Fruit fly (Drosophila melanogaster) ovary, adult (tissue): Measurements from ENCODE around the gene Shab.

Experiments used
- CG17801 ChIP-seq: fragments of 200-800 bp; optimal IDR thresholded peaks from 2 replicates; lab custom pipeline; 2019; ENCODE audit warnings: missing biosample characterization, mild to moderate bottlenecking, missing genetic modification characterization, moderate library complexity; ENCODE audit not compliant: partially characterized antibody

Gene Shab

DNA sequence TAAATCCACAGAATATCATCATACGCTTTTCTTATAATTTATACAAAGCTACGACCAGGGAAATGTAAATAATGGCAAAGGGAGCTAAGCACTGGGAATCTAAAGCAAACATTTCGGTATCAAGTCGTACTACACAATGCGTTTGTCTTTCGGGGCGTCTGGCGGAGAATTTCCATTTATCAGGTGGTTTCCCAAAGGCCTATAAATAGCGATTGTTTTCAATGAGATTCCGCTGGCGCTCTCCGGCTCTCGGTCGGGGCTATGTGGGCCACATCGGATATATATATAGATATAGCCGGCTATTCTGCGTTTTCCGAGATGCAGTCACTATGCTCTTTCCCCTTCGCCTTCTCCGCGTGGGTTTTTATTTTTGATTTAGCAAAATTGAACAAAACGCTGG, 11.6 kb downstream of the Shab start:
- no peak for TF ChIP-seq CG17801 (GFP tag; lab: Kevin White, UChicago)

DNA sequence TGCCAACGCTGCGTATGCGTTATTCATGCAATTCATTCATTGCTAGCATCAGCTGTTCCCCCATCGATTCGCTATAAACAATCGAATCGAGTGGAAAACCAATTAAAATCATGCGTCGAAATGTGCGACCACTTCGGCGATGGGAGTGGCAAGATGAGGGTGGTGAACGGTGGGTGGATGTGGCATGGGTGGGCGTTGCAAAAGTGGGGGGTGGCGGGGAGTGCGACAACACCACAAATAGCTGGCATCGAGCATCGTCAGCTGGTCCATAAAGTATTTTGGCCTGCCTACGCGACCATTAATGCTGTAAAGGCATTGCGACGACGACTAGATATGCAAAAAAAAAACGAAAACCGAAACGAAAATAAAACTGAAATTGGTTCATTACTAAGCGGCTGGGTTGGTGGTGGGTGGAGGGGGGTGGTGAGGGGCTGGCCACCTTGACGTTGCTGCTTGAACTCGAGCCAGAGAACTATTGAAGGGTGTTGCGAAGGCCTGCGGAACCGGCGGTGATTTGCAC, 14.8 kb downstream of the Shab start:
- TF ChIP-seq CG17801 (GFP tag; lab: Kevin White, UChicago) = no peak

DNA sequence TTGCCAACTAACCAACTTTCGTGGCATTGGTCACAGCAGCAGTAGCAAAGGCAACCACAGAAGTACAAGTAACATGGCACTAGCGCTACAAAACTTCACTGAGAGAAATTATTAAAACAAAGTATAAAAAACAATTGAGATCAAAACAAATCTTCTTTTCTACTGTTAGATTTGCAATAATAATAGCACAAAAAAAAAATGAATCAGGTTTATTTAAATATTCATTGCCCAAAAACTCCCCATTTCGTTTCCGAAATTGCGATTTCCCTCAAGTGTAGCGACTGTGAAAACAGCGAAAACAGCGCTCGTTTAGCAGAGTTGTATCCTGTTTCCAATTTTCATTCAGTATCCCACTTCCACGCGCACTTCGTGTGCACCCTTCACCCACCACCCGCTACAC, 18.5 kb downstream of the Shab start:
- TF ChIP-seq CG17801 (GFP tag; lab: Kevin White, UChicago) = no peak

DNA sequence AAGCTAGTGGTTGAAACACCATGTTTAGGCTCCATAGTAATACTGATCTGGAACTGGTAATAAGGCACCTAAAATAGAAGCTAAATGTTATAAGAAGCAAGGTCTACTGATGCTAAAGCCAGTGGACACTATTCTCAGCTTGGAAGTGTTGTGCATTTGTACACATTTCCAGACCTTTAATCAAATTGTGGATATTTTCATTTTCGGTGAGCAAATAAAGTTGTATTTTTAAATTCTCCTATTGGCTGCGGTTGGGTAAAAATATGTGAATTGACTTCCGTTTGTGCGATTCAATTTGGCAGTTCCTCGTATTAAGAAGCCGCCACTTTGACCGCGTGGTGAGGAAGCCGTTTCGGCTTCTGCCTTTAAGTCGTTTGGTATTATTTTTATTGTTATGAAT, 21.7 kb downstream of the Shab start, which contains the start of gene CG9970:
CG9970 (minus strand) TSS at position 101 of the 400 bp plus-strand sequence.
- no peak for TF ChIP-seq CG17801 (GFP tag; lab: Kevin White, UChicago)

DNA sequence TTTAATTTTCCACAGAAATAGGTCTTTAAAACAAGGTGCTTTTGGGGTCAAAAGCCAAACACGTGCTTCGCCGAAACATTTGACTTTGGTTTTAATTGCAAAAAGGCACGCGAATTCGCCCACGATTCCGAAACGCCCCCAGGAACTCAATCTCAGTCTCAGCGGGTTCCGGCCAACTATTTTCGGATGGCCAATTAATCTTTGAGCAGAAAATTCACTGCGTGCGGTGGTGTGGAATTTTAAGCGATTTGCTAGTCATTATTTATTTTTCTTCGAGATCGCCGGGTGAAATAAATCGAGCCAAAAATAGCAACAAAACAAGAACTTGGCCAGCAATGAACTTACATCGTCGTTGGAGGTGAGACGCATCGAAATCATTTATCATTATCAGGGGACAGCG, 23.8 kb downstream of the Shab start:
- no peak for TF ChIP-seq CG17801 (GFP tag; lab: Kevin White, UChicago)

DNA sequence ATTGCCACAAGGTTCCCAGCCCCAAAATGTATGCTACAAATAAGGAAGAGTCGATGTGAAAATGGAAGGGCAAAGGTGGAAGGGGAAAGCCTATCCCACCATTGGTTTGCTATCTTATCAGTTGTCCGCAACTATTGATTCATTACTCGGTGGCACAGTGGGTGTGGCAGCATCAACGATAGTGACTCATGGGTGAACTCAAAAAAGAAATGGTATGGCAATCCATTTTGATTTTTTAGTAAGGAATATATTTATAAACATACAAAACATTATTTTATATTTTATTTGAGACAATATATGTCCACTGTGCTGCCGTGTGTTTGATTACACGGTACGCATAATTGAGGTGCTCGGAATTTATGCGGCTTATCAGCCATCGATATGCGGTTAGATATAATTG, 28.3 kb downstream of the Shab start:
- no peak for TF ChIP-seq CG17801 (GFP tag; lab: Kevin White, UChicago)

DNA sequence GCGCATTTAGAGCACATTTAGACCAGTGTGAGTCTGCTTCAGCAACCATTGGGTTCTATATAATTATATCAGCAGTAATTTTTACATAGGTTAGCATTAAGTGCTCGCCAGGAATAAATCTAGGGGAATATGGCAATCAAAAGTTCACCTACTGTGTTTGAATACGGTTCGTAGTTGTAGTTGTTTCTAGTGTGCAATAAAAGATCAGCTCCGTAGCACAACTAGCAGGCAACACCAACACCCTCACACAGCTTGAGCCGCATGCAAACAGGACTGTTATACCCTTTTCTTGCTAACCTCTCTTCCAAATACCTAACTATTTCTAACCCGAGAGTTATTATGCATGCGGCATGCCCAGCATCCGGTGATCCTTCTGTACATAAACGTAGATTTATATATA, 56.7 kb downstream of the Shab start, which contains the start of gene CG32846:
CG32846 (minus strand) TSS at position 101 of the 400 bp plus-strand sequence.
- no peak for TF ChIP-seq CG17801 (GFP tag; lab: Kevin White, UChicago)

DNA sequence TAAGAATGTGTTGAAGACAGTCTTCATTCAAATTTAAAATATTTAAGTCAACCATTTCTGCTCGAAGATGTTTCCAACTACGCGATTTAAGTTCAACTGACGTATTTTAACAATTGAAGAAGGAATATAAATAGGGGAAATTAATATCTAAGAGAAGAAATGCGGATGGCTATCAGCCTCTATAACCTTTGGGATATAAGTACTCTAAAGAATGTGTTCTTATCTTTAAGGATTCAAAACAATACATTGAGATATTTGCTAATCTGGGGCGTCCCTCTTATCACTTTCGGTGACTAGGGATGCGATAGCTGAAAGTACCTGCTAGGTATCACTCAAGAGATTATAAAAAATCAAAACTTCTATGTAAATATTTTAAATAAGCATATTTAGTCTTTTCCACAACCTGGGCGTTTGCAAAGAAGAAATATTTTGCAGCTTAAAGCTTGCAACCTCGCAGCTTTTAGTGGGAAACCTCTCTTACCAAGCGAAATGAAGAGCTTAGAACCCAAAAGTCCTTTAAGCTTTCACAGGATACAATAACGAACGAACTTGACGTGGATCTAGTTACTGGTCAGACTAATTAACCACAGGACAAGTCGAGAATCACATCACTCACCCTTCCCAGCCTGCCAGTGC, 66.2 kb downstream of the Shab start, which contains the start of the genes CG34025 and Or63a:
CG34025 (minus strand) TSS at position 101 of the 636 bp plus-strand sequence.
Or63a (plus strand) TSS at position 586 of the 636 bp plus-strand sequence.
- no peak for TF ChIP-seq CG17801 (GFP tag; lab: Kevin White, UChicago)

DNA sequence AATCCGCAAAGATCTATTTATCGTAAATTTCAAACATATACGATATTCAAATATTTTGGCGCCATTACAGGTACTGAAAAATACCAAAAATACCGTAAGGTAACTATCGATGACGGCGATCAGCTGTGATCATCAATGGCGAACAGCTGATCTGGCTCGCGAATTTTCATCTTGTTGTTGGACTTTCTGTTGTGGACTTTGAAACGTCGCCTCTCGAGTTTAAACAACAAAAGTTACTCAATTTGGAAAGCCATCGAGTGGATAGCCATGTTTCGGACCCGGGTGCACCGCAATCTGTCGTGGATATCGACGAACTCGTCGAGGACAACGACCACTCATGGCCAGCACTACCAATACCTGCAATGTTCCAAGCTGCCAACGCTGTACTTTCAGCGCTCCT, 86.0 kb downstream of the Shab start, which contains the start of gene CPT2:
CPT2 (plus strand) TSS at position 167 of the 400 bp plus-strand sequence.
- peak; percentile 73 for TF ChIP-seq CG17801 (GFP tag; lab: Kevin White, UChicago)

DNA sequence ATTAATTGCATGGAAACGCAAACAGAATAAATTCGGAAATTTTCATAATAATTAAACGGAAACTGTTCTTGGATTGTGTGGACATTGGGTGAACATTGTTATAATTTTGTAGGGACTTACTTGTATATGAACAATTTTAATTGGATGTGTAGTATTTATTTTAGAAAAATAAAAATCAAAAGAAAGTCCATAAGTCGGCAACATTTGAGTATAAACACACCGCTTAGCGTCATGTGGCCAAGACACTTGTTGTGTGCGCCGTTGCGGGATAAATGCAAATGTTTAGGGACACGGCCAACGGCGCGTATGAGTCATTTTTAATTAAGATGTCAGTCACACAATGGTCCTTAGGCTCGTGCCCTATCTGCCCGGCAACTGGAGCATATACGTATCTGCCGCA, 91.5 kb downstream of the Shab start:
- TF ChIP-seq CG17801 (GFP tag; lab: Kevin White, UChicago) = no peak

DNA sequence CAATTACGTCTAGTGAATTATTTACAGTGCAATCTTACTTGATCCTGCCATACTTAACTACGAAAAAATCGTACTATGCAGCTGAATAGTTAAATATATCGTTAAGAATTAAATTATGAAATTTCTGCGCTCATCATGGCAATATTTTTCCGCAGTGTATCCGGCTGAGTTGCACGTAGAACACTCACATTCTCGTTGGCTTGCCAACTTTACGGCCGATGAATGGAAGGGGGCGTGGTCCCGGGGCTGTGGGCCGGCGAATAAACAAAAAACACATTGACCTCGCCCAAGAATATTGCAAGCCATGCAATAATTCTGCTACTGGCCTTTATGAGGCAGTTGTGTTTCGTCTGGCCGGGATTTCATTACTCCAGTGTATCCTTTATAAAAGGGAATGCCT, 92.9 kb downstream of the Shab start:
- no peak for TF ChIP-seq CG17801 (GFP tag; lab: Kevin White, UChicago)

DNA sequence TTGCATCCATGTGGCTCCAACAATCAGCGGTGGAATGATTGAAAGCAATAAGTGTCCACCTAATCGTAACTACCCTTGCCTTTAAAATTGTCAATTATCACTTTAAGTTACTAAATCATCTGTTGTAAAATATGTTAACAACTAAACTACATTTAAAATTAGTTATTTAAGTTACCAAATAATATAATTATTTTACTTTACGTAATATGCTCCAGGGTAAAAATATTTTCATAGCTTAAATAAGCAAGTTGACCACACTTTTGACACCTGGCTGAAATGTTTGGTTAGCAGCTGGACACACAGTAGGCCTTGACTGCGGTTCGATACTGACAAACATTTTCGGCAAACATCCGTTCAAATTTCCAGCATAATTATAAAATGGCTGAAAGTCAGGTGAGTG, 100.1 kb downstream of the Shab start, which contains the start of gene CG2113:
CG2113 (plus strand) TSS at position 301 of the 400 bp plus-strand sequence.
- no peak for TF ChIP-seq CG17801 (GFP tag; lab: Kevin White, UChicago)

DNA sequence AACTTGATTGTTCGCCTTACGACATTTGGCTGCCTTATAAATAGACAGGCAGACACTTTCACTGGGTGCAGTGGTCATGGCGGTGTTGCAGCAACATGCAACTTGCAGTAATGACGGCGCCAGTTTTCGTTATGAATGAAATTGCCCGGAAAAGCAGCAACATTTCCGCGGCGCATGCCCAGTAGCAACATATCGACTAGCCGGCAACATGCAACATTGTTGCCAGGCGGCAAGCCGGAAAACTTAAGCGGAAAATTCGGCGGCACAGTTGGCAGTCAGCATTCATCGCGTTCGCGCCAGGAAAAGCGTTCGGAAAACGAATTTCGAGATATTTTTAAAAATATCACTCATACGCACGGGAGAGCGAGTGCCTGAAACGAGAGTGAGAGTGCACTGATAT, 106.6 kb downstream of the Shab start, which contains the start of gene FMRFaR:
FMRFaR (plus strand) TSS at position 272 of the 400 bp plus-strand sequence.
- no peak for TF ChIP-seq CG17801 (GFP tag; lab: Kevin White, UChicago)
